Fruit fly (Drosophila melanogaster) whole organism, embryonic: ENCODE measurements around the gene vito.

Experiments used
- ATbp ChIP-seq: fragments of 200-800 bp; sonication (Bioruptor generic); optimal IDR thresholded peaks from 2 replicates; lab custom pipeline; 2017; ENCODE audit warnings: missing biosample characterization, mild to moderate bottlenecking, missing genetic modification characterization, missing genetic modification reagents
- Atf6 ChIP-seq: fragments of 200-800 bp; sonication (Bioruptor generic); IDR thresholded peaks from 2 replicates; pipeline ENCODE4 v1.3.6; 2022; ENCODE audit warnings: missing biosample characterization, missing genetic modification characterization
- CG1024 ChIP-seq: fragments of 200-800 bp; sonication (Bioruptor generic); IDR thresholded peaks from 2 replicates; pipeline ENCODE4 v1.3.6; 2022; ENCODE audit warnings: missing biosample characterization, missing genetic modification characterization
- CG10267 ChIP-seq: fragments of 200-800 bp; sonication (Bioruptor generic); optimal IDR thresholded peaks from 2 replicates; lab custom pipeline; 2018; ENCODE audit warnings: missing biosample characterization, mild to moderate bottlenecking, missing genetic modification characterization, moderate library complexity
- CG10565 ChIP-seq: fragments of 200-800 bp; sonication (Bioruptor generic); optimal IDR thresholded peaks from 3 replicates; lab custom pipeline; 2016; ENCODE audit warnings: missing biosample characterization, mild to moderate bottlenecking, missing genetic modification characterization
- CG12391 ChIP-seq: fragments of 200-800 bp; sonication (Bioruptor generic); optimal IDR thresholded peaks from 3 replicates; lab custom pipeline; 2018; ENCODE audit warnings: missing biosample characterization, mild to moderate bottlenecking, missing genetic modification characterization, moderate library complexity
- CG14014 ChIP-seq: fragments of 200-800 bp; sonication (Bioruptor generic); IDR thresholded peaks from 2 replicates; pipeline ENCODE4 v1.3.6; 2022; ENCODE audit warnings: missing biosample characterization, missing genetic modification characterization
- CG14710 ChIP-seq: fragments of 200-800 bp; sonication (Bioruptor generic); optimal IDR thresholded peaks from 3 replicates; lab custom pipeline; 2019; ENCODE audit warnings: missing biosample characterization, mild to moderate bottlenecking, missing genetic modification characterization, moderate library complexity
- CG1529 ChIP-seq: fragments of 200-800 bp; sonication (Bioruptor generic); optimal IDR thresholded peaks from 3 replicates; lab custom pipeline; 2018; ENCODE audit warnings: missing biosample characterization, missing genetic modification characterization
- CG2199 ChIP-seq: fragments of 200-800 bp; sonication (Bioruptor generic); IDR thresholded peaks from 3 replicates; pipeline ENCODE4 v1.3.6; 2022; ENCODE audit warnings: missing biosample characterization, missing genetic modification characterization
- CG3847 ChIP-seq: fragments of 200-800 bp; sonication (Bioruptor generic); IDR thresholded peaks from 2 replicates; pipeline ENCODE4 v1.3.6; 2022; ENCODE audit warnings: missing biosample characterization, missing genetic modification characterization
- CG3995 ChIP-seq: fragments of 200-800 bp; sonication (Bioruptor generic); optimal IDR thresholded peaks from 3 replicates; lab custom pipeline; 2016; ENCODE audit warnings: missing biosample characterization, missing genetic modification characterization
- CG42726 ChIP-seq: fragments of 200-800 bp; sonication (Bioruptor generic); IDR thresholded peaks from 2 replicates; pipeline ENCODE4 v1.3.6; 2022; ENCODE audit warnings: missing biosample characterization, missing genetic modification characterization; ENCODE audit not compliant: partially characterized antibody
- CG43689 ChIP-seq: fragments of 200-800 bp; sonication (Bioruptor generic); IDR thresholded peaks from 2 replicates; pipeline ENCODE4 v1.3.6; 2022; ENCODE audit warnings: missing biosample characterization, missing genetic modification characterization
- CG4424 ChIP-seq: fragments of 200-800 bp; sonication (Bioruptor generic); optimal IDR thresholded peaks from 3 replicates; lab custom pipeline; 2016; ENCODE audit warnings: missing biosample characterization, missing genetic modification characterization
- CG6791 ChIP-seq: fragments of 200-800 bp; sonication (Bioruptor generic); IDR thresholded peaks from 3 replicates; pipeline ENCODE4 v1.3.6; 2022; ENCODE audit warnings: missing biosample characterization, missing genetic modification characterization; ENCODE audit not compliant: partially characterized antibody
- CG8388 ChIP-seq: fragments of 200-800 bp; sonication (Bioruptor generic); optimal IDR thresholded peaks from 2 replicates; lab custom pipeline; 2019; ENCODE audit warnings: missing biosample characterization, mild to moderate bottlenecking, missing genetic modification characterization, moderate library complexity
- CG8765 ChIP-seq: fragments of 200-800 bp; sonication (Bioruptor generic); IDR thresholded peaks from 2 replicates; pipeline ENCODE4 v1.3.6; 2022; ENCODE audit warnings: missing biosample characterization, missing genetic modification characterization
- CG8924 ChIP-seq: fragments of 200-800 bp; optimal IDR thresholded peaks from 3 replicates; lab custom pipeline; 2019; ENCODE audit warnings: missing biosample characterization, mild to moderate bottlenecking, missing genetic modification characterization, moderate library complexity
- CG9797 ChIP-seq: fragments of 200-800 bp; sonication (Bioruptor generic); optimal IDR thresholded peaks from 3 replicates; lab custom pipeline; 2018; ENCODE audit warnings: missing biosample characterization, mild to moderate bottlenecking, missing genetic modification characterization
- CG9876 ChIP-seq: fragments of 200-800 bp; sonication (Bioruptor generic); optimal IDR thresholded peaks from 2 replicates; lab custom pipeline; 2016; ENCODE audit warnings: missing biosample characterization, missing genetic modification characterization
- CrebB ChIP-seq: fragments of 200-800 bp; sonication (Bioruptor generic); optimal IDR thresholded peaks from 3 replicates; lab custom pipeline; 2018; ENCODE audit warnings: missing biosample characterization, mild to moderate bottlenecking, missing genetic modification characterization
- Drgx ChIP-seq: fragments of 200-800 bp; sonication (Bioruptor generic); IDR thresholded peaks from 2 replicates; pipeline ENCODE4 v1.3.6; 2022; ENCODE audit warnings: missing biosample characterization, missing genetic modification characterization
- E2f2 ChIP-seq: fragments of 200-800 bp; sonication (Bioruptor generic); IDR thresholded peaks from 2 replicates; pipeline ENCODE4 v1.3.6; 2022; ENCODE audit warnings: missing biosample characterization, missing genetic modification characterization
- HLH4C ChIP-seq: fragments of 200-800 bp; sonication (Bioruptor generic); IDR thresholded peaks from 3 replicates; pipeline ENCODE4 v1.3.6; 2022; ENCODE audit warnings: missing biosample characterization, missing genetic modification characterization; ENCODE audit not compliant: partially characterized antibody
- Hr3 ChIP-seq: fragments of 200-800 bp; sonication (Bioruptor generic); optimal IDR thresholded peaks from 3 replicates; lab custom pipeline; 2016; ENCODE audit warnings: missing biosample characterization, missing genetic modification characterization
- MTF-1 ChIP-seq: fragments of 200-800 bp; sonication (Bioruptor generic); optimal IDR thresholded peaks from 2 replicates; lab custom pipeline; 2018; ENCODE audit warnings: missing biosample characterization, mild to moderate bottlenecking, missing genetic modification characterization, borderline replicate concordance
- NC2β ChIP-seq: fragments of 200-800 bp; sonication (Bioruptor generic); optimal IDR thresholded peaks from 2 replicates; lab custom pipeline; 2016; ENCODE audit warnings: missing biosample characterization, missing genetic modification characterization
- Oaz ChIP-seq: fragments of 200-800 bp; sonication (Bioruptor generic); IDR thresholded peaks from 2 replicates; pipeline ENCODE4 v1.3.6; 2022; ENCODE audit warnings: missing biosample characterization, missing genetic modification characterization
- Spps ChIP-seq: fragments of 200-800 bp; sonication (Bioruptor generic); optimal IDR thresholded peaks from 2 replicates; lab custom pipeline; 2018; ENCODE audit warnings: missing biosample characterization, mild to moderate bottlenecking, missing genetic modification characterization
- Xbp1 ChIP-seq: fragments of 200-800 bp; sonication (Bioruptor generic); optimal IDR thresholded peaks from 3 replicates; lab custom pipeline; 2016; ENCODE audit warnings: missing biosample characterization, mild to moderate bottlenecking, missing genetic modification characterization
- bbx ChIP-seq: fragments of 200-800 bp; sonication (Bioruptor generic); IDR thresholded peaks from 2 replicates; pipeline ENCODE4 v1.3.6; 2022; ENCODE audit warnings: missing biosample characterization, missing genetic modification characterization; ENCODE audit not compliant: partially characterized antibody
- bowl ChIP-seq: fragments of 200-800 bp; sonication (Bioruptor generic); IDR thresholded peaks from 2 replicates; pipeline ENCODE4 v1.3.6; 2022; ENCODE audit warnings: missing biosample characterization, missing genetic modification characterization
- chif ChIP-seq, 2 experiments: fragments of 200-800 bp; sonication (Bioruptor generic); optimal IDR thresholded peaks; 3 replicates each; lab custom pipeline; 2016; ENCODE audit warnings: missing biosample characterization in 2 of 2, missing genetic modification characterization in 2 of 2
- cwo ChIP-seq: fragments of 200-800 bp; sonication (Bioruptor generic); optimal IDR thresholded peaks from 3 replicates; lab custom pipeline; 2017; ENCODE audit warnings: missing biosample characterization, missing genetic modification characterization, mild to moderate bottlenecking, moderate library complexity, missing genetic modification reagents
- grau ChIP-seq: fragments of 200-800 bp; optimal IDR thresholded peaks from 3 replicates; lab custom pipeline; 2019; ENCODE audit warnings: missing biosample characterization, mild to moderate bottlenecking, missing genetic modification characterization, moderate library complexity
- gro ChIP-seq: fragments of 200-800 bp; sonication (Bioruptor generic); optimal IDR thresholded peaks from 2 replicates; lab custom pipeline; 2016; ENCODE audit warnings: missing biosample characterization, missing genetic modification characterization
- inv ChIP-seq: fragments of 200-800 bp; sonication (Bioruptor generic); IDR thresholded peaks from 2 replicates; pipeline ENCODE4 v1.3.6; 2022; ENCODE audit warnings: missing biosample characterization, missing genetic modification characterization; ENCODE audit not compliant: partially characterized antibody
- jumu ChIP-seq: fragments of 200-800 bp; sonication (Bioruptor generic); optimal IDR thresholded peaks from 3 replicates; lab custom pipeline; 2016; ENCODE audit warnings: missing biosample characterization, missing genetic modification characterization
- lab ChIP-seq: fragments of 200-800 bp; sonication (Bioruptor generic); optimal IDR thresholded peaks from 3 replicates; lab custom pipeline; 2017; ENCODE audit warnings: missing biosample characterization, missing genetic modification characterization, mild to moderate bottlenecking, moderate library complexity, missing genetic modification reagents
- lilli ChIP-seq: fragments of 200-800 bp; sonication (Bioruptor generic); optimal IDR thresholded peaks from 3 replicates; lab custom pipeline; 2016; ENCODE audit warnings: missing biosample characterization, missing genetic modification characterization
- lov ChIP-seq, 2 experiments: fragments of 200-800 bp in 1 of 2; fragments of >200 bp in 1 of 2; sonication (Bioruptor generic) in 1 of 2; IDR thresholded peaks in 1 of 2; optimal IDR thresholded peaks in 1 of 2; 2 replicates in 1 of 2; 3 replicates in 1 of 2; pipeline versions ENCODE4 v1.3.6 to Lab custom; 2017 to 2022; ENCODE audit warnings: missing biosample characterization in 1 of 2, missing genetic modification characterization in 1 of 2
- luna ChIP-seq: fragments of 200-800 bp; sonication (Bioruptor generic); optimal IDR thresholded peaks from 2 replicates; lab custom pipeline; 2016; ENCODE audit warnings: missing biosample characterization, missing genetic modification characterization
- nerfin-1 ChIP-seq: fragments of 200-800 bp; sonication (Bioruptor generic); optimal IDR thresholded peaks from 3 replicates; lab custom pipeline; 2019; ENCODE audit warnings: missing biosample characterization, mild to moderate bottlenecking, missing genetic modification characterization, moderate library complexity
- prd ChIP-seq, 3 experiments: fragments of >200 bp in 2 of 3; fragments of 200-800 bp in 1 of 3; sonication (Bioruptor generic) in 1 of 3; optimal IDR thresholded peaks in 2 of 3; IDR thresholded peaks in 1 of 3; 2 replicates in 2 of 3; 3 replicates in 1 of 3; pipeline versions ENCODE4 v1.3.6 to Lab custom; 2017 to 2022; ENCODE audit warnings: missing biosample characterization in 1 of 3, missing genetic modification characterization in 1 of 3
- tap ChIP-seq: fragments of 200-800 bp; optimal IDR thresholded peaks from 3 replicates; lab custom pipeline; 2019; ENCODE audit warnings: missing biosample characterization, mild to moderate bottlenecking, missing genetic modification characterization, moderate library complexity
- yki ChIP-seq: fragments of >200 bp; optimal IDR thresholded peaks from 3 replicates; lab custom pipeline; 2018
- z ChIP-seq: fragments of 200-800 bp; sonication (Bioruptor generic); IDR thresholded peaks from 3 replicates; pipeline ENCODE4 v1.3.6; 2022; ENCODE audit warnings: missing biosample characterization, missing genetic modification characterization

vito gene

DNA sequence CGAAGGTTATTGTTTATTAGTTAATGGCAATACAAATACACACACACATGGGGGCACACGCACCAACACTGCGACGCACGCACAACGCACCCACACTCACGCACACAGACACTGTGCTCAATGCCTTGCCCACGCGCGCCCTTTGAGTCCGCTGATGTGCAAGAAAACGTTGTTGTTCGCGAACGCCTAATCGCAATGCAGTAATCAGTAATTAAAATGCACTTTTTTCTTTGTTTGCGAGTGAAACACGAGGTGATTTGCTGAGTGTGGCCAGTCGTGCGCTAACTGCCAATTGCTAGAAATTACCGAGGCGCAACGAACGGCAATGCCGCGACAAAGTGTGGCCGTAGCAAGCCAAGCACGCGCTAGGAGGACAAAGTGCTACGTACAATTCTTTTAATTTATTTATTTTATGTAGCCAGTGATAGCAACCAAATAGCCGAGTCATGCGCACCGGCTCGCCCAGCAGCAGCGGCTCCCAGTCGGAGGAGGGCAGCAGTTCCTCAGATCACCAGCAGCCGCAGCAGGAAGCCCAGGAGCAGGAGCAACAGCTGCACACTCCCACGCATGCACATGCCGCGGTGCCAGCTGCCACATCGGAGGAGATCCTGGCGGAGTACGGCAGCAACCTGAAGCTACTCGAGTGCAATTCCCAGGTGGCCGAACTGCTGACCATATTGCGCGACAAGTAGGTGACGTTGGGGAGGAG is 33.7 kb upstream of the vito start, which contains the start of the genes S6k and kri (continued):
- TF ChIP-seq CG10565 (no peak), bbx (GFP tag; lab: Robert Waterston, UW) (no peak), CG1529 (GFP tag; lab: Kevin White, UChicago) (no peak), CG4424 (GFP tag; lab: Kevin White, UChicago) (no peak), CG8388 (no peak), jumu (GFP tag; lab: Kevin White, UChicago) (no peak), CG43689 (no peak), CG9797 (GFP tag; lab: Kevin White, UChicago) (peak; percentile 96), CG8924 (peak; percentile 74), Hr3 (no peak), luna (GFP tag; lab: Kevin White, UChicago) (no peak), lab (peak; percentile 48), Atf6 (0 out of 2 replicates have a peak, but pooled peaks have one; percentile 21), CG14014 (GFP tag; lab: Robert Waterston, UW) (no peak), yki (lab: Kevin White, UChicago) (no peak), CG2199 (GFP tag; lab: Robert Waterston, UW) (no peak), cwo (peak; percentile 36), CG9876 (GFP tag; lab: Kevin White, UChicago) (no peak), bowl (GFP tag; lab: Robert Waterston, UW) (no peak), nerfin-1 (tag; lab: Kevin White, UChicago) (peak; percentile 10), CG42726 (GFP tag; lab: Robert Waterston, UW) (0 out of 2 replicates have a peak, but pooled peaks have one; percentile 15), z (GFP tag; lab: Robert Waterston, UW) (0 out of 3 replicates have a peak, but pooled peaks have one; percentile 37), lilli (GFP tag; lab: Kevin White, UChicago) (peak; percentile 7), CG1024 (GFP tag; lab: Robert Waterston, UW) (no peak), tap (tag; lab: Kevin White, UChicago) (no peak), CG3995 (GFP tag; lab: Kevin White, UChicago) (peak; percentile 44), CG10267 (tag; lab: Kevin White, UChicago) (peak; percentile 47), CrebB (tag; lab: Kevin White, UChicago) (peak; percentile 62), E2f2 (peak; percentile 24; the same call in 1 of the 2 replicates), ATbp (no peak), CG14710 (peak; percentile 52), HLH4C (no peak), CG3847 (GFP tag; lab: Robert Waterston, UW) (peak; percentile 75; the same call in 1 of the 2 replicates), prd (optimal IDR thresholded peaks at IDR 0.05; lab: Kevin White, UChicago) (no peak), prd (GFP tag; IDR thresholded peaks at IDR 0.05; lab: Robert Waterston, UW) (no peak), Drgx (no peak), Xbp1 (GFP tag; lab: Kevin White, UChicago) (no peak), CG8765 (GFP tag; lab: Robert Waterston, UW) (peak; percentile 13; the same call in 1 of the 2 replicates), Spps (tag; lab: Kevin White, UChicago) (no peak), grau (tag; lab: Kevin White, UChicago) (peak; percentile 19), CG6791 (GFP tag; lab: Robert Waterston, UW) (peak; percentile 49; the same call in 1 of the 3 replicates), inv (no peak), lov (optimal IDR thresholded peaks at IDR 0.05; lab: Kevin White, UChicago) (no peak), lov (GFP tag; IDR thresholded peaks at IDR 0.05; lab: Robert Waterston, UW) (0 out of 3 replicates have a peak, but pooled peaks have one; percentile 40), chif (GFP tag; optimal IDR thresholded peaks at IDR 0.05; lab: Kevin White, UChicago) (peak in 1 of 2 experiments; percentile 0), Oaz (GFP tag; lab: Robert Waterston, UW) (no peak), CG12391 (tag; lab: Kevin White, UChicago) (peak; percentile 12), gro (GFP tag; lab: Kevin White, UChicago) (peak; percentile 30), NC2β (GFP tag; lab: Kevin White, UChicago) (peak; percentile 37), MTF-1 (peak; percentile 66)
